Worm (Caenorhabditis elegans): ENCODE results near the gene ttll-4.

The ttll-4 gene

ce11 chrIII:10123586-10124233, at the start of gene ttll-4:
TSS of gene ttll-4 (plus strand) at chrIII:10124183.
- TF ChIP-seq ceh-48 (tag; optimal IDR thresholded peaks at IDR 0.05) (peak; percentile 21), hlh-8 (tag; optimal IDR thresholded peaks at IDR 0.05) (peak; percentile 71), eyg-1 (tag; optimal IDR thresholded peaks at IDR 0.05) (no peak), K02D7.2 (tag; optimal IDR thresholded peaks at IDR 0.05) (no peak), sdc-2 (tag; optimal IDR thresholded peaks at IDR 0.05) (peak; percentile 26), gmeb-2 (tag; optimal IDR thresholded peaks at IDR 0.05) (peak; percentile 9), unc-3 (GFP tag; conservative IDR thresholded peaks at IDR 0.05) (no peak), unc-3 (tag; optimal IDR thresholded peaks at IDR 0.05) (peak; percentile 46), fkh-10 (GFP tag; optimal IDR thresholded peaks at IDR 0.05) (no peak), npax-4 (tag; optimal IDR thresholded peaks at IDR 0.05) (no peak), madf-2 (tag; optimal IDR thresholded peaks at IDR 0.05) (peak; percentile 27), lim-6 (tag; optimal IDR thresholded peaks at IDR 0.05) (peak; percentile 59), mec-3 (tag; optimal IDR thresholded peaks at IDR 0.05; ENCODE audit: borderline replicate concordance) (peak; percentile 79), F13H6.1 (tag; optimal IDR thresholded peaks at IDR 0.05) (peak; percentile 47), ets-4 (tag; optimal IDR thresholded peaks at IDR 0.05) (peak; percentile 63), ceh-14 (tag; optimal IDR thresholded peaks at IDR 0.05) (peak; percentile 90), T23F11.4 (GFP tag; optimal IDR thresholded peaks at IDR 0.05) (no peak), ref-2 (tag; optimal IDR thresholded peaks at IDR 0.05) (peak; percentile 88), C08G9.2 (tag; optimal IDR thresholded peaks at IDR 0.05) (peak; percentile 86), nhr-11 (tag; optimal IDR thresholded peaks at IDR 0.05) (no peak), unc-86 (tag; optimal IDR thresholded peaks at IDR 0.05) (peak; percentile 58), ahr-1 (tag; optimal IDR thresholded peaks at IDR 0.05) (peak; percentile 58), ceh-9 (tag; optimal IDR thresholded peaks at IDR 0.05) (no peak), dmd-4 (tag; optimal IDR thresholded peaks at IDR 0.05; ENCODE audit: borderline replicate concordance) (peak; percentile 79), hlh-6 (tag; optimal IDR thresholded peaks at IDR 0.05) (no peak), fax-1 (tag; optimal IDR thresholded peaks at IDR 0.05) (peak; percentile 79), rnt-1 (tag; optimal IDR thresholded peaks at IDR 0.05) (peak; percentile 91), nfya-1 (tag; optimal IDR thresholded peaks at IDR 0.05) (peak; percentile 15), ceh-24 (tag; optimal IDR thresholded peaks at IDR 0.05) (no peak), tbx-7 (tag; optimal IDR thresholded peaks at IDR 0.05) (peak; percentile 76), Y22D7AL.16 (tag; optimal IDR thresholded peaks at IDR 0.05) (no peak), ceh-2 (tag; optimal IDR thresholded peaks at IDR 0.05) (peak; percentile 85), syd-9 (tag; optimal IDR thresholded peaks at IDR 0.05) (peak; percentile 6), sox-4 (tag; optimal IDR thresholded peaks at IDR 0.05) (no peak), ttx-3 (tag; optimal IDR thresholded peaks at IDR 0.05) (peak; percentile 4), elt-4 (tag; optimal IDR thresholded peaks at IDR 0.05) (no peak), pqm-1 (tag; optimal IDR thresholded peaks at IDR 0.05) (peak; percentile 12), unc-42 (tag; optimal IDR thresholded peaks at IDR 0.05) (peak; percentile 89), che-1 (tag; optimal IDR thresholded peaks at IDR 0.05) (no peak), ceh-31 (tag; optimal IDR thresholded peaks at IDR 0.05) (peak; percentile 96), ceh-19 (GFP tag; optimal IDR thresholded peaks at IDR 0.05) (peak; percentile 15), pros-1 (tag; optimal IDR thresholded peaks at IDR 0.05) (no peak), pag-3 (tag; optimal IDR thresholded peaks at IDR 0.05; ENCODE audit: borderline replicate concordance) (peak; percentile 78), tbx-2 (tag; optimal IDR thresholded peaks at IDR 0.05) (peak; percentile 91), ceh-34 (tag; optimal IDR thresholded peaks at IDR 0.05) (peak; percentile 78), zip-5 (tag; optimal IDR thresholded peaks at IDR 0.05) (peak; percentile 51), ceh-18 (tag; optimal IDR thresholded peaks at IDR 0.05) (peak; percentile 77), fkh-6 (tag; optimal IDR thresholded peaks at IDR 0.05) (peak; percentile 71), ceh-6 (GFP tag; optimal IDR thresholded peaks at IDR 0.05) (peak; percentile 17)
